Worm (Caenorhabditis elegans) whole organism, L2 larva: Measurements from ENCODE around the gene col-17.

Experiments
- alr-1 ChIP-seq: fragments of 150-350 bp; optimal IDR thresholded peaks from 2 replicates; lab custom pipeline; 2014; ENCODE audit warnings: missing biosample characterization, missing genetic modification characterization
- blmp-1 ChIP-seq: sonication (generic microtip); optimal IDR thresholded peaks from 2 replicates; lab custom pipeline; 2017; ENCODE audit warnings: missing genetic modification characterization, mild to moderate bottlenecking, missing compliant biosample characterization, antibody characterized with exemption, moderate library complexity; ENCODE audit not compliant: insufficient read depth
- lin-11 ChIP-seq: fragments of 150-350 bp; sonication (generic microtip); optimal IDR thresholded peaks from 2 replicates; lab custom pipeline; 2014; ENCODE audit warnings: missing biosample characterization, missing genetic modification characterization, inconsistent platforms, mixed read lengths
- mdl-1 ChIP-seq, 2 experiments: fragments of 150-350 bp in 1 of 2; sonication (generic microtip) in 1 of 2; optimal IDR thresholded peaks; 2 replicates each; lab custom pipeline; 2017; ENCODE audit warnings: missing biosample characterization in 2 of 2, missing genetic modification characterization in 2 of 2
- nhr-10 ChIP-seq: sonication (generic microtip); optimal IDR thresholded peaks from 2 replicates; lab custom pipeline; 2017; ENCODE audit warnings: missing biosample characterization, missing genetic modification characterization
- nhr-237 ChIP-seq: fragments of 150-350 bp; optimal IDR thresholded peaks from 2 replicates; lab custom pipeline; 2014; ENCODE audit warnings: missing biosample characterization, missing genetic modification characterization
- nhr-77 ChIP-seq: fragments of 150-350 bp; optimal IDR thresholded peaks from 2 replicates; lab custom pipeline; 2014; ENCODE audit warnings: missing biosample characterization, missing genetic modification characterization
- snpc-4 ChIP-seq: fragments of 150-350 bp; optimal IDR thresholded peaks from 2 replicates; lab custom pipeline; 2014; ENCODE audit warnings: missing biosample characterization, missing genetic modification characterization
- unc-55 ChIP-seq: fragments of 150-350 bp; sonication (generic microtip); optimal IDR thresholded peaks from 3 replicates; lab custom pipeline; 2014; ENCODE audit warnings: missing biosample characterization, missing genetic modification reagents, missing genetic modification characterization
- ztf-11 ChIP-seq: sonication (generic microtip); optimal IDR thresholded peaks from 2 replicates; lab custom pipeline; 2017; ENCODE audit warnings: missing biosample characterization, missing genetic modification characterization

DNA sequence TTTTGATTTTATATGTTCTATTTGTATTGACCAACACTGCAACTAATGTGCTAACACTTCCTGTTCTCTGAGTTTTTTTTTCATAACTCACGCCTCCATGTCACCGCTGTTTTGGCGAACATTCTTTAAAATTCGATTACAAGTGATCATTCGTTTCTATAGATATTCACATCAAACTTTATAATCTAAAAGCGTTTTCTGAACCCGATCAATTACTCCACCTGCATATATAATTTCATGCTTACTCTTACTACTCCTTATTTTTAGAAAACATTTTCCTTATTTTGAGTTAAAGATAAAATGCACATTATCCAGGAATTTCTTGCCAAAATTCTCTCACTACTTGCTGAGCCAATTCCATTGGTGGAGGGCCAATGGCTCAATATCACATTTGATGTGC, 18.6 kb upstream of the col-17 start, which contains the start of gene R05F9.7:
- TF ChIP-seq ztf-11 (tag; lab: Kevin White, UChicago): no peak
- no peak for TF ChIP-seq nhr-10 (tag; lab: Kevin White, UChicago)
- no peak for TF ChIP-seq nhr-77 (tag; lab: Kevin White, UChicago)
- TF ChIP-seq alr-1 (tag; lab: Kevin White, UChicago): no peak
- no peak for TF ChIP-seq snpc-4
- TF ChIP-seq unc-55 (GFP tag; lab: Kevin White, UChicago): no peak
- TF ChIP-seq nhr-237 (tag; lab: Kevin White, UChicago): no peak
- no peak for TF ChIP-seq lin-11 (tag; lab: Kevin White, UChicago)
- TF ChIP-seq mdl-1 (tag; optimal IDR thresholded peaks at IDR 0.05; lab: Kevin White, UChicago): no peak
- no peak for TF ChIP-seq blmp-1
